Worm (Caenorhabditis elegans) whole organism, early embryonic: ENCODE measurements around the gene C05C8.1.

ENCODE experiments used
- ama-1 ChIP-seq: fragments of 150-350 bp; optimal IDR thresholded peaks from 2 replicates; lab custom pipeline; 2014
- ceh-13 ChIP-seq: fragments of 200-800 bp; sonication (Bioruptor generic); optimal IDR thresholded peaks from 2 replicates; lab custom pipeline; 2018; ENCODE audit warnings: mild to moderate bottlenecking, missing genetic modification characterization, missing compliant biosample characterization
- ets-7 ChIP-seq: sonication (generic microtip); optimal IDR thresholded peaks from 2 replicates; lab custom pipeline; 2016; ENCODE audit warnings: missing genotype, missing genetic modification characterization, missing compliant biosample characterization
- flt-1 ChIP-seq: fragments of 200-800 bp; sonication (Bioruptor generic); IDR thresholded peaks from 2 replicates; pipeline ENCODE4 v1.3.6; 2022; ENCODE audit warnings: missing genetic modification characterization, missing compliant biosample characterization
- hmbx-1 ChIP-seq: sonication (generic microtip); optimal IDR thresholded peaks from 2 replicates; lab custom pipeline; 2016; ENCODE audit warnings: mild to moderate bottlenecking, missing genetic modification characterization, missing compliant biosample characterization
- hmg-4 ChIP-seq: fragments of 200-800 bp; sonication (Bioruptor generic); optimal IDR thresholded peaks from 2 replicates; lab custom pipeline; 2018; ENCODE audit warnings: mild to moderate bottlenecking, missing genetic modification characterization, missing compliant biosample characterization
- pes-1 ChIP-seq: fragments of 200-800 bp; sonication (Bioruptor generic); IDR thresholded peaks from 2 replicates; pipeline ENCODE4 v1.3.6; 2022; ENCODE audit warnings: missing genetic modification reagents, missing genetic modification characterization, missing compliant biosample characterization
- sea-1 ChIP-seq: fragments of 200-800 bp; sonication (Bioruptor generic); conservative IDR thresholded peaks from 2 replicates; pipeline ENCODE4 v1.3.6; 2022; ENCODE audit warnings: missing genetic modification characterization, missing compliant biosample characterization
- tra-4 ChIP-seq: sonication (generic microtip); optimal IDR thresholded peaks from 2 replicates; lab custom pipeline; 2017; ENCODE audit warnings: missing genetic modification characterization, missing compliant biosample characterization

DNA sequence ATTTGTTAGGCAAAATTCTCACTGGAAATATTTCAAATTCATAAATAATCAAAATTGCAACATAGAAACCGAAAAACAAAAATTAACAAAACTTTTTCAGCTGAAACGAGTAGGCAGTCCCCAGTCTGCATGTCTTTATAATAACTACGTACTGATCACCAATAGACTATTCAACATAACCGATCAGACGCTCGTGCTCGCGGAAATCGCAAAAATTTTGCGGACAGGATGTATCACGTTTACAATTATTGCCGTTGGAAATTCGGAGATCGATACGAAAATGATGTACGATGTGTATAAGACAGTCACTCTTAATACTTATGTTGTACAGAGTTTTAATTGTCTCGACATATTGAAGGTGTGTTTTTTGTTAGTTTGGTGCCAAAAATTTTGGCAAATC lies 38.2 kb upstream of the C05C8.1 start:
- TF ChIP-seq ama-1 (lab: Kevin White, UChicago), result no peak
- TF ChIP-seq sea-1 (GFP tag; lab: Robert Waterston, UW), result no peak
- no peak for TF ChIP-seq tra-4 (tag; lab: Kevin White, UChicago)
- TF ChIP-seq hmbx-1, result no peak
- TF ChIP-seq ets-7 (tag; lab: Kevin White, UChicago), result no peak
- no peak for TF ChIP-seq pes-1 (GFP tag; lab: Robert Waterston, UW)
- no peak for TF ChIP-seq hmg-4 (GFP tag; lab: Kevin White, UChicago)
- no peak for TF ChIP-seq flt-1 (GFP tag; lab: Robert Waterston, UW)
- no peak for TF ChIP-seq ceh-13 (GFP tag; lab: Kevin White, UChicago)
